Fruit fly (Drosophila melanogaster): ENCODE data around the gene Acsf3.

dm6 chrX:7339610-7340326 is 10.9 kb downstream of the Acsf3 start:
- TF ChIP-seq Pif1B (GFP tag; optimal IDR thresholded peaks at IDR 0.05) = no peak
- TF ChIP-seq EcR (GFP tag; optimal IDR thresholded peaks at IDR 0.05) = no peak
- TF ChIP-seq CG15710 (tag; optimal IDR thresholded peaks at IDR 0.05) = no peak
- no peak for TF ChIP-seq CG10348 (GFP tag; IDR thresholded peaks at IDR 0.05)
- no peak for TF ChIP-seq CG14655 (GFP tag; optimal IDR thresholded peaks at IDR 0.05)
- TF ChIP-seq CG12605 (GFP tag; IDR thresholded peaks at IDR 0.05) = no peak
- TF ChIP-seq CG17806 (tag; optimal IDR thresholded peaks at IDR 0.05) = no peak
- no peak for TF ChIP-seq CG4496 (GFP tag; IDR thresholded peaks at IDR 0.05)
- no peak for TF ChIP-seq Pif1A (GFP tag; optimal IDR thresholded peaks at IDR 0.05)
- TF ChIP-seq D1 (tag; optimal IDR thresholded peaks at IDR 0.05) = no peak
- no peak for TF ChIP-seq Ets98B (GFP tag; IDR thresholded peaks at IDR 0.05)
- TF ChIP-seq CG32121 (GFP tag; IDR thresholded peaks at IDR 0.05) = no peak
